Fruit fly (Drosophila melanogaster): ENCODE measurements around the gene mura.

mura gene

dm6 chr3R:9496748-9497147 is 54.9 kb downstream of the mura start (continued):
- no peak for TF ChIP-seq CG4820 (GFP tag; optimal IDR thresholded peaks at IDR 0.05)
- peak; percentile 89 for TF ChIP-seq CG13775 (GFP tag; optimal IDR thresholded peaks at IDR 0.05)
- peak; percentile 4 for TF ChIP-seq Elba2 (GFP tag; optimal IDR thresholded peaks at IDR 0.05)
- peak; percentile 22 for TF ChIP-seq Deaf1 (tag; optimal IDR thresholded peaks at IDR 0.05)
- TF ChIP-seq lbe (GFP tag; optimal IDR thresholded peaks at IDR 0.05) = peak; percentile 67
- TF ChIP-seq sens (GFP tag) = peak; percentile 93
- TF ChIP-seq ac (GFP tag; optimal IDR thresholded peaks at IDR 0.05) = no peak
- TF ChIP-seq CG6272 (GFP tag; IDR thresholded peaks at IDR 0.05) = peak; percentile 70
- TF ChIP-seq CG14014 (GFP tag; IDR thresholded peaks at IDR 0.05) = peak; percentile 61; the same call in 1 of the 2 replicates
- peak; percentile 13 for TF ChIP-seq da (GFP tag; optimal IDR thresholded peaks at IDR 0.05)
- peak; percentile 44 for TF ChIP-seq CG15696 (tag; optimal IDR thresholded peaks at IDR 0.05)
- TF ChIP-seq CG10366 (GFP tag; IDR thresholded peaks at IDR 0.05) = peak; percentile 44; the same call in 1 of the 2 replicates
- TF ChIP-seq Poxn (GFP tag; IDR thresholded peaks at IDR 0.05) = no peak
- TF ChIP-seq CG7786 (GFP tag; optimal IDR thresholded peaks at IDR 0.05) = peak; percentile 82
- TF ChIP-seq CG8944 (GFP tag; optimal IDR thresholded peaks at IDR 0.05) = peak; percentile 80
- TF ChIP-seq HLH4C (GFP tag; IDR thresholded peaks at IDR 0.05; ENCODE audit: partially characterized antibody) = peak; percentile 80
- peak; percentile 81 for TF ChIP-seq Dad (GFP tag; optimal IDR thresholded peaks at IDR 0.05)
- TF ChIP-seq Drgx (GFP tag; IDR thresholded peaks at IDR 0.05) = no peak
- TF ChIP-seq CG6813 (GFP tag; optimal IDR thresholded peaks at IDR 0.05) = no peak
- TF ChIP-seq CG5180 (GFP tag; optimal IDR thresholded peaks at IDR 0.05) = no peak
- peak; percentile 42 for TF ChIP-seq cwo (GFP tag; optimal IDR thresholded peaks at IDR 0.05)
- peak; percentile 75 for TF ChIP-seq Fer1 (GFP tag; optimal IDR thresholded peaks at IDR 0.05)
- no peak for TF ChIP-seq ap (GFP tag; IDR thresholded peaks at IDR 0.05)
- no peak for TF ChIP-seq btn (GFP tag; optimal IDR thresholded peaks at IDR 0.05)
- peak; percentile 70 for TF ChIP-seq HHEX (GFP tag; optimal IDR thresholded peaks at IDR 0.05)
- peak; percentile 87 for TF ChIP-seq NfI (GFP tag; optimal IDR thresholded peaks at IDR 0.05)
- 0 out of 3 replicates have a peak, but pooled peaks have one; percentile 31 for TF ChIP-seq Mrtf (GFP tag; IDR thresholded peaks at IDR 0.05)
- no peak for TF ChIP-seq MTF-1 (GFP tag; optimal IDR thresholded peaks at IDR 0.05; ENCODE audit: borderline replicate concordance)
- no peak for TF ChIP-seq CG4617 (GFP tag; optimal IDR thresholded peaks at IDR 0.05; ENCODE audit: borderline replicate concordance)
- TF ChIP-seq CG12299 (tag; optimal IDR thresholded peaks at IDR 0.05) = peak; percentile 17
- no peak for TF ChIP-seq GATAe (GFP tag; conservative IDR thresholded peaks at IDR 0.05)
- TF ChIP-seq psq (GFP tag; optimal IDR thresholded peaks at IDR 0.05) = peak; percentile 44
- no peak for TF ChIP-seq usp (GFP tag; optimal IDR thresholded peaks at IDR 0.05)
- peak; percentile 58 for TF ChIP-seq CG1647 (GFP tag; optimal IDR thresholded peaks at IDR 0.05)
- peak; percentile 35; the same call in 1 of the 2 replicates for TF ChIP-seq inv (GFP tag; IDR thresholded peaks at IDR 0.05; ENCODE audit: partially characterized antibody)
- TF ChIP-seq az2 (GFP tag; optimal IDR thresholded peaks at IDR 0.05) = peak; percentile 50
- TF ChIP-seq Chrac-16 (GFP tag; optimal IDR thresholded peaks at IDR 0.05) = peak; percentile 54
- TF ChIP-seq MESR4 (GFP tag; optimal IDR thresholded peaks at IDR 0.05) = peak; percentile 23
- no peak for TF ChIP-seq cad (GFP tag; optimal IDR thresholded peaks at IDR 0.05)
- no peak for TF ChIP-seq CG33557 (GFP tag; optimal IDR thresholded peaks at IDR 0.05)
- peak; percentile 77 for TF ChIP-seq Camta (GFP tag; optimal IDR thresholded peaks at IDR 0.05)
- TF ChIP-seq CG4404 (GFP tag; IDR thresholded peaks at IDR 0.05) = peak; percentile 26; the same call in 1 of the 2 replicates
- peak; percentile 38 for TF ChIP-seq repo (GFP tag; optimal IDR thresholded peaks at IDR 0.05)
- TF ChIP-seq twi (tag; optimal IDR thresholded peaks at IDR 0.05) = peak; percentile 76
- TF ChIP-seq PHDP (tag; optimal IDR thresholded peaks at IDR 0.05) = peak; percentile 58
- peak; percentile 93 for TF ChIP-seq CG13624 (GFP tag; optimal IDR thresholded peaks at IDR 0.05)
- peak; percentile 85 for TF ChIP-seq Bgb (GFP tag; IDR thresholded peaks at IDR 0.05; ENCODE audit: partially characterized antibody)
- peak; percentile 44 for TF ChIP-seq CrebB (tag; optimal IDR thresholded peaks at IDR 0.05)
- TF ChIP-seq Kr (GFP tag; optimal IDR thresholded peaks at IDR 0.05) = no peak
- TF ChIP-seq lola (GFP tag; optimal IDR thresholded peaks at IDR 0.05) = peak in 1 of 3 experiments; percentile 27
